Worm (Caenorhabditis elegans): ENCODE results near the gene F48G7.10.
A peak's percentile ranks its signal among the peaks of the same experiment; 100 is the strongest.
"Not testable (repeated sequence)": the region's sequence is repeated elsewhere in the genome, so short reads cannot be mapped to it uniquely, and the experiment has no call there.

F48G7.10 gene

ce11 chrV:658140-658539, 23.4 kb upstream of the F48G7.10 start:
- 0 out of 2 replicates have a peak, but pooled peaks have one; percentile 49 for TF ChIP-seq unc-3 (GFP tag; conservative IDR thresholded peaks at IDR 0.05)
- not testable (repeated sequence) for TF ChIP-seq unc-3 (tag; optimal IDR thresholded peaks at IDR 0.05)

DNA sequence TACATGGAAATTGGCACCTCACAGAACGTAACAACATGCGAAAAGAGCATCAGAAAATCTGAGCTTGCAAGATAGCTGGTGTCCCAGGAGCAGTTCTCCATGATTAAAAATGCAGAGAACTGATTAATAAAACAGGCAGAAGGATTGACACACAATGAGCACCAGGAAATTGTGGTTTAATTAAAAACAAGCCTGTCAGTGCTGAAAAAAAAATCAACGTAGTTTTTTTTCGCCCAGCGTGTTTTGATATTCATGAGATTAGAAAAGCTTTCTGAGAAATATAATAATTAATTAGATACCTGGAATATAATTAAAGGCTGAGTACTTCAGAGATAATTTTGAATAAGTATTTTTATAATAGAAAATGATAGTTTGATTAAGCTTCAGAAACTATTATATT, 22.9 kb upstream of the F48G7.10 start, which contains the start of gene srh-246:
Gene srh-246, minus strand, starts transcription at position 101 of the 400 bp plus-strand sequence.
- no peak for TF ChIP-seq ceh-31 (tag; optimal IDR thresholded peaks at IDR 0.05)
- TF ChIP-seq ceh-9 (tag; optimal IDR thresholded peaks at IDR 0.05): no peak
- no peak for TF ChIP-seq rnt-1 (tag; optimal IDR thresholded peaks at IDR 0.05)
- TF ChIP-seq ceh-19 (GFP tag; optimal IDR thresholded peaks at IDR 0.05): no peak
- no peak for TF ChIP-seq sdc-2 (tag; optimal IDR thresholded peaks at IDR 0.05)
- TF ChIP-seq pros-1 (tag; optimal IDR thresholded peaks at IDR 0.05): no peak
- TF ChIP-seq ceh-30 (tag; optimal IDR thresholded peaks at IDR 0.05): no peak
- TF ChIP-seq ceh-22 (tag; optimal IDR thresholded peaks at IDR 0.05): no peak
- no peak for TF ChIP-seq pha-4 (tag; optimal IDR thresholded peaks at IDR 0.05)
- no peak for TF ChIP-seq npax-4 (tag; optimal IDR thresholded peaks at IDR 0.05)
- TF ChIP-seq odd-2 (tag; optimal IDR thresholded peaks at IDR 0.05): no peak

ce11 chrV:655823-656222, 21.1 kb upstream of the F48G7.10 start, which contains the start of gene srh-245:
Gene srh-245, minus strand, starts transcription at chrV:655923.
- TF ChIP-seq fax-1 (tag; optimal IDR thresholded peaks at IDR 0.05): no peak
- TF ChIP-seq sox-2 (GFP tag; IDR thresholded peaks at IDR 0.05): no peak
- no peak for TF ChIP-seq che-1 (tag; optimal IDR thresholded peaks at IDR 0.05)
- no peak for TF ChIP-seq unc-3 (GFP tag; conservative IDR thresholded peaks at IDR 0.05)
- TF ChIP-seq unc-3 (tag; optimal IDR thresholded peaks at IDR 0.05): no peak
- TF ChIP-seq lin-11 (tag; optimal IDR thresholded peaks at IDR 0.05): no peak
- TF ChIP-seq gmeb-2 (tag; optimal IDR thresholded peaks at IDR 0.05): no peak
- TF ChIP-seq ttx-3 (tag; optimal IDR thresholded peaks at IDR 0.05): no peak
- TF ChIP-seq nhr-11 (tag; optimal IDR thresholded peaks at IDR 0.05): no peak
- no peak for TF ChIP-seq ceh-24 (tag; optimal IDR thresholded peaks at IDR 0.05)
- TF ChIP-seq fkh-6 (tag; optimal IDR thresholded peaks at IDR 0.05): no peak
- TF ChIP-seq hlh-13 (GFP tag; optimal IDR thresholded peaks at IDR 0.05): no peak
- TF ChIP-seq hlh-30 (tag; optimal IDR thresholded peaks at IDR 0.05; ENCODE audit: insufficient read depth): no peak
- TF ChIP-seq K09A11.1 (tag; optimal IDR thresholded peaks at IDR 0.05; ENCODE audit: insufficient read depth): no peak
- no peak for TF ChIP-seq ceh-14 (tag; optimal IDR thresholded peaks at IDR 0.05)
- TF ChIP-seq pros-1 (tag; optimal IDR thresholded peaks at IDR 0.05): no peak
- TF ChIP-seq ceh-9 (tag; optimal IDR thresholded peaks at IDR 0.05): no peak
- no peak for TF ChIP-seq ceh-2 (tag; optimal IDR thresholded peaks at IDR 0.05)

DNA sequence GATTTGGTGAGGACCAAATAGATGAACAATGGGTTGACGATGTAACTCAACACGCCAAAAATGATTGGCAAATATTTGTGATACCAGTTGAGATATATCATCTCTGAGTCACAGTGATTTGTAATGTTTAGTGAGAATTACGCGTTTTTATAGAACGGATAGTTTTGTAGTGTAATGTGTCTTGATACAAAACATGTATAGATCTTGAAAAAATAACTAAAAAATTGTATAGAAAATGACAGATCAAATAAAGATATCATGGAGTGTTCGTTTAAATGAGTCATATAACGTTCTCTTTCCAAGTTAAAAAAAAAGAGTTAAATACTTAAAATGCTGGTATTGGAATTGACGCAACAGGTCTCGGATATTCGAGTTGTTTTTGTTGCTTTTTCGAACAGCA, 19.6 kb upstream of the F48G7.10 start, which contains the start of gene srj-6:
Gene srj-6, minus strand, starts transcription at position 101 of the 400 bp plus-strand sequence.
- TF ChIP-seq sox-4 (tag; optimal IDR thresholded peaks at IDR 0.05) (no peak), nfya-1 (tag; optimal IDR thresholded peaks at IDR 0.05) (no peak), ttx-3 (tag; optimal IDR thresholded peaks at IDR 0.05) (no peak), ama-1 (optimal IDR thresholded peaks at IDR 0.05) (no peak), K02D7.2 (tag; optimal IDR thresholded peaks at IDR 0.05) (no peak), C38D4.7 (GFP tag; optimal IDR thresholded peaks at IDR 0.05) (no peak), elt-2 (tag; optimal IDR thresholded peaks at IDR 0.05) (no peak), pag-3 (tag; optimal IDR thresholded peaks at IDR 0.05; ENCODE audit: borderline replicate concordance) (no peak), ceh-9 (tag; optimal IDR thresholded peaks at IDR 0.05) (no peak)

DNA sequence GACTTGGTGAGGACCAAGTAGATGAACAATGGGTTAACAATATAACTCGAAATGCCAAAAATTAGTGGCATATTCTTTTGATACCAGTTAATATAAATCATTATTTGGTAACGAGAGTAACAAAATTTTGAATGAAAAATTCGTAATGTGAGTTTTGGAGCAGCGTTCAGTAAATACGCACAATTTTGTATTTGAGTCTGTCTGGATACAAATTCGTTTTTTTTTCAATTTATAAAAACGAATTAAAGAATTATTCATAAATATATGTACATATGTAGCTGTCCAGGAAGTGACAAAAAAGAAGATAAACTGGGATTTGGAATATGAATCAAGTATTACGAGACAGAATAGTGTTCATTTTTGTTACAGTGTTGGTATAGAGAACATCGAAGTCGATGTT, 18.2 kb upstream of the F48G7.10 start, which contains the start of gene srj-5:
Gene srj-5, minus strand, starts transcription at position 101 of the 400 bp plus-strand sequence.
- TF ChIP-seq fkh-10 (GFP tag; optimal IDR thresholded peaks at IDR 0.05): no peak
- no peak for TF ChIP-seq ceh-6 (GFP tag; optimal IDR thresholded peaks at IDR 0.05)
- no peak for TF ChIP-seq nhr-11 (tag; optimal IDR thresholded peaks at IDR 0.05)
- no peak for TF ChIP-seq zip-5 (tag; optimal IDR thresholded peaks at IDR 0.05)
- TF ChIP-seq ahr-1 (tag; optimal IDR thresholded peaks at IDR 0.05): no peak
- TF ChIP-seq pha-2 (tag; optimal IDR thresholded peaks at IDR 0.05): no peak
- TF ChIP-seq hlh-15 (tag; optimal IDR thresholded peaks at IDR 0.05): no peak
